Worm (Caenorhabditis elegans) whole organism, early embryonic: ENCODE results near the gene ZK177.3.

Source experiments
- B0310.2 ChIP-seq: sonication (generic microtip); optimal IDR thresholded peaks from 2 replicates; lab custom pipeline; 2016; ENCODE audit warnings: mild to moderate bottlenecking, missing genetic modification characterization, missing compliant biosample characterization
- aly-1 ChIP-seq: sonication (generic microtip); optimal IDR thresholded peaks from 2 replicates; lab custom pipeline; 2016; ENCODE audit warnings: missing genetic modification characterization, missing compliant biosample characterization
- ama-1 ChIP-seq: fragments of 150-350 bp; optimal IDR thresholded peaks from 2 replicates; lab custom pipeline; 2014
- ceh-13 ChIP-seq: fragments of 200-800 bp; sonication (Bioruptor generic); optimal IDR thresholded peaks from 2 replicates; lab custom pipeline; 2018; ENCODE audit warnings: mild to moderate bottlenecking, missing genetic modification characterization, missing compliant biosample characterization
- ceh-36 ChIP-seq: sonication (generic microtip); optimal IDR thresholded peaks from 2 replicates; lab custom pipeline; 2016; ENCODE audit warnings: missing genetic modification characterization, inconsistent platforms, missing compliant biosample characterization
- ets-7 ChIP-seq: sonication (generic microtip); optimal IDR thresholded peaks from 2 replicates; lab custom pipeline; 2016; ENCODE audit warnings: missing genotype, missing genetic modification characterization, missing compliant biosample characterization
- flt-1 ChIP-seq: fragments of 200-800 bp; sonication (Bioruptor generic); IDR thresholded peaks from 2 replicates; pipeline ENCODE4 v1.3.6; 2022; ENCODE audit warnings: missing genetic modification characterization, missing compliant biosample characterization
- hmbx-1 ChIP-seq: sonication (generic microtip); optimal IDR thresholded peaks from 2 replicates; lab custom pipeline; 2016; ENCODE audit warnings: mild to moderate bottlenecking, missing genetic modification characterization, missing compliant biosample characterization
- hmg-4 ChIP-seq: fragments of 200-800 bp; sonication (Bioruptor generic); optimal IDR thresholded peaks from 2 replicates; lab custom pipeline; 2018; ENCODE audit warnings: mild to moderate bottlenecking, missing genetic modification characterization, missing compliant biosample characterization
- hnd-1 ChIP-seq: sonication (generic microtip); optimal IDR thresholded peaks from 2 replicates; lab custom pipeline; 2016; ENCODE audit warnings: missing genetic modification characterization, missing compliant biosample characterization
- pes-1 ChIP-seq: fragments of 200-800 bp; sonication (Bioruptor generic); IDR thresholded peaks from 2 replicates; pipeline ENCODE4 v1.3.6; 2022; ENCODE audit warnings: missing genetic modification reagents, missing genetic modification characterization, missing compliant biosample characterization
- sea-1 ChIP-seq: fragments of 200-800 bp; sonication (Bioruptor generic); conservative IDR thresholded peaks from 2 replicates; pipeline ENCODE4 v1.3.6; 2022; ENCODE audit warnings: missing genetic modification characterization, missing compliant biosample characterization
- tbx-37 ChIP-seq: fragments of 200-800 bp; sonication (Bioruptor generic); conservative IDR thresholded peaks from 2 replicates; pipeline ENCODE4 v1.3.6; 2022; ENCODE audit warnings: missing genetic modification reagents, missing genetic modification characterization, missing compliant biosample characterization
- tra-4 ChIP-seq: sonication (generic microtip); optimal IDR thresholded peaks from 2 replicates; lab custom pipeline; 2017; ENCODE audit warnings: missing genetic modification characterization, missing compliant biosample characterization

ce11 chrII:5505820-5506287 lies 9.8 kb upstream of the ZK177.3 start, which contains the start of gene npp-24:
- no peak for TF ChIP-seq ama-1 (lab: Kevin White, UChicago)
- no peak for TF ChIP-seq tbx-37 (GFP tag; lab: Robert Waterston, UW)
- no peak for TF ChIP-seq ets-7
- TF ChIP-seq pes-1 (GFP tag; lab: Robert Waterston, UW): no peak
- TF ChIP-seq flt-1: no peak
- no peak for TF ChIP-seq tra-4
- TF ChIP-seq ceh-13 (GFP tag; lab: Kevin White, UChicago): no peak
- no peak for TF ChIP-seq sea-1 (GFP tag; lab: Robert Waterston, UW)
- no peak for TF ChIP-seq hnd-1 (tag; lab: Kevin White, UChicago)
- no peak for TF ChIP-seq hmbx-1 (tag; lab: Kevin White, UChicago)
- TF ChIP-seq aly-1 (tag; lab: Kevin White, UChicago): no peak
- no peak for TF ChIP-seq hmg-4 (GFP tag; lab: Kevin White, UChicago)
- no peak for TF ChIP-seq ceh-36 (tag; lab: Kevin White, UChicago)
- TF ChIP-seq B0310.2: no peak
